Fruit fly (Drosophila melanogaster) S2 (cell line): ENCODE results near the gene ZnT63C.

Experiments used
- CG8478 ChIP-seq: fragments of >200 bp; optimal IDR thresholded peaks from 2 replicates; lab custom pipeline; 2018
- CTCF ChIP-seq, 2 experiments: fragments of >200 bp; optimal IDR thresholded peaks; 2 replicates each; lab custom pipeline; 2018

- TF ChIP-seq CG8478 (lab: Kevin White, UChicago): no peak
- no peak for TF ChIP-seq CTCF (optimal IDR thresholded peaks at IDR 0.05; lab: Kevin White, UChicago)
Measured at dm6 chr3L:3353297-3353696, 49.8 kb downstream of the ZnT63C start.
